Worm (Caenorhabditis elegans) whole organism, late embryonic: ENCODE measurements around the gene E02H1.6.

Source experiments
- F13H6.1 ChIP-seq: sonication (generic microtip); optimal IDR thresholded peaks from 2 replicates; lab custom pipeline; 2016; ENCODE audit warnings: missing genetic modification characterization, missing compliant biosample characterization
- K02D7.2 ChIP-seq: sonication (generic microtip); optimal IDR thresholded peaks from 2 replicates; lab custom pipeline; 2017; ENCODE audit warnings: mild to moderate bottlenecking, missing genetic modification characterization, missing compliant biosample characterization
- K09A11.1 ChIP-seq: sonication (generic microtip); optimal IDR thresholded peaks from 2 replicates; lab custom pipeline; 2017; ENCODE audit warnings: antibody characterized with exemption, mild to moderate bottlenecking, missing genetic modification characterization, missing compliant biosample characterization; ENCODE audit not compliant: insufficient read depth
- T23F11.4 ChIP-seq: fragments of 200-800 bp; sonication (Bioruptor generic); optimal IDR thresholded peaks from 2 replicates; lab custom pipeline; 2018; ENCODE audit warnings: mild to moderate bottlenecking, missing genetic modification characterization, missing compliant biosample characterization
- Y22D7AL.16 ChIP-seq: sonication (generic microtip); optimal IDR thresholded peaks from 2 replicates; lab custom pipeline; 2016; ENCODE audit warnings: missing genetic modification characterization, missing compliant biosample characterization
- ahr-1 ChIP-seq: sonication (generic microtip); optimal IDR thresholded peaks from 2 replicates; lab custom pipeline; 2016; ENCODE audit warnings: missing genetic modification characterization, missing compliant biosample characterization
- ama-1 ChIP-seq: fragments of 150-350 bp; optimal IDR thresholded peaks from 2 replicates; lab custom pipeline; 2014
- ceh-18 ChIP-seq: sonication (generic microtip); optimal IDR thresholded peaks from 2 replicates; lab custom pipeline; 2016; ENCODE audit warnings: missing genetic modification characterization, missing compliant biosample characterization
- ceh-19 ChIP-seq: fragments of 200-800 bp; sonication (Bioruptor generic); optimal IDR thresholded peaks from 2 replicates; lab custom pipeline; 2018; ENCODE audit warnings: mild to moderate bottlenecking, missing genetic modification characterization, missing compliant biosample characterization
- ceh-2 ChIP-seq: sonication (generic microtip); optimal IDR thresholded peaks from 2 replicates; lab custom pipeline; 2016; ENCODE audit warnings: missing genotype, missing genetic modification characterization, missing compliant biosample characterization
- ceh-31 ChIP-seq: sonication (generic microtip); optimal IDR thresholded peaks from 2 replicates; lab custom pipeline; 2016; ENCODE audit warnings: missing genetic modification characterization, missing compliant biosample characterization
- ceh-34 ChIP-seq: sonication (generic microtip); optimal IDR thresholded peaks from 2 replicates; lab custom pipeline; 2016; ENCODE audit warnings: mild to moderate bottlenecking, missing genetic modification characterization, missing compliant biosample characterization
- ceh-9 ChIP-seq: sonication (generic microtip); optimal IDR thresholded peaks from 2 replicates; lab custom pipeline; 2016; ENCODE audit warnings: mild to moderate bottlenecking, missing genetic modification characterization, inconsistent platforms, missing compliant biosample characterization
- dmd-4 ChIP-seq: sonication (generic microtip); optimal IDR thresholded peaks from 2 replicates; lab custom pipeline; 2016; ENCODE audit warnings: borderline replicate concordance, missing genetic modification characterization, missing compliant biosample characterization
- elt-2 ChIP-seq: sonication (generic microtip); optimal IDR thresholded peaks from 2 replicates; lab custom pipeline; 2016; ENCODE audit warnings: missing genetic modification reagents, missing genetic modification characterization, missing compliant biosample characterization
- elt-4 ChIP-seq: sonication (generic microtip); optimal IDR thresholded peaks from 2 replicates; lab custom pipeline; 2016; ENCODE audit warnings: missing genetic modification characterization, missing compliant biosample characterization
- ets-4 ChIP-seq: sonication (generic microtip); optimal IDR thresholded peaks from 2 replicates; lab custom pipeline; 2016; ENCODE audit warnings: missing genetic modification characterization, missing compliant biosample characterization
- eyg-1 ChIP-seq: sonication (generic microtip); optimal IDR thresholded peaks from 2 replicates; lab custom pipeline; 2016; ENCODE audit warnings: missing genotype, missing genetic modification characterization, missing compliant biosample characterization
- fkh-6 ChIP-seq: sonication (generic microtip); optimal IDR thresholded peaks from 2 replicates; lab custom pipeline; 2016; ENCODE audit warnings: missing genetic modification characterization, missing compliant biosample characterization
- gmeb-2 ChIP-seq: sonication (generic microtip); optimal IDR thresholded peaks from 2 replicates; lab custom pipeline; 2016; ENCODE audit warnings: missing genetic modification characterization, inconsistent platforms, missing compliant biosample characterization
- hlh-6 ChIP-seq: sonication (generic microtip); optimal IDR thresholded peaks from 2 replicates; lab custom pipeline; 2016; ENCODE audit warnings: missing genotype, missing genetic modification characterization, missing compliant biosample characterization
- lin-11 ChIP-seq: fragments of 200-800 bp; sonication (Bioruptor generic); optimal IDR thresholded peaks from 2 replicates; lab custom pipeline; 2018; ENCODE audit warnings: mild to moderate bottlenecking, missing genetic modification characterization, missing compliant biosample characterization
- madf-2 ChIP-seq: sonication (generic microtip); optimal IDR thresholded peaks from 2 replicates; lab custom pipeline; 2017; ENCODE audit warnings: missing genetic modification characterization, missing compliant biosample characterization
- mec-3 ChIP-seq: sonication (generic microtip); optimal IDR thresholded peaks from 2 replicates; lab custom pipeline; 2016; ENCODE audit warnings: borderline replicate concordance, missing genetic modification characterization, missing compliant biosample characterization
- nfya-1 ChIP-seq: sonication (generic microtip); optimal IDR thresholded peaks from 2 replicates; lab custom pipeline; 2017; ENCODE audit warnings: missing genetic modification characterization, mild to moderate bottlenecking, missing compliant biosample characterization, antibody characterized with exemption, moderate library complexity
- nhr-11 ChIP-seq: fragments of 150-350 bp; optimal IDR thresholded peaks from 2 replicates; lab custom pipeline; 2014; ENCODE audit warnings: missing biosample characterization, missing genetic modification characterization
- npax-4 ChIP-seq: sonication (generic microtip); optimal IDR thresholded peaks from 2 replicates; lab custom pipeline; 2016; ENCODE audit warnings: missing genetic modification characterization, missing compliant biosample characterization
- odd-2 ChIP-seq: sonication (generic microtip); optimal IDR thresholded peaks from 2 replicates; lab custom pipeline; 2017; ENCODE audit warnings: antibody characterized with exemption, mild to moderate bottlenecking, missing genetic modification characterization, missing compliant biosample characterization
- pag-3 ChIP-seq: sonication (generic microtip); optimal IDR thresholded peaks from 2 replicates; lab custom pipeline; 2016; ENCODE audit warnings: missing compliant biosample characterization, missing genetic modification characterization, borderline replicate concordance
- pax-1 ChIP-seq: fragments of 150-350 bp; optimal IDR thresholded peaks from 2 replicates; lab custom pipeline; 2014; ENCODE audit warnings: missing biosample characterization, missing genetic modification characterization
- pha-2 ChIP-seq: sonication (generic microtip); optimal IDR thresholded peaks from 2 replicates; lab custom pipeline; 2017; ENCODE audit warnings: mild to moderate bottlenecking, missing genetic modification characterization, missing compliant biosample characterization
- pha-4 ChIP-seq: fragments of 150-350 bp; optimal IDR thresholded peaks from 2 replicates; lab custom pipeline; 2018; ENCODE audit warnings: missing biosample characterization, missing genetic modification reagents, missing genetic modification characterization
- pros-1 ChIP-seq: fragments of 150-350 bp; optimal IDR thresholded peaks from 2 replicates; lab custom pipeline; 2014; ENCODE audit warnings: missing biosample characterization, missing genetic modification reagents, missing genetic modification characterization
- ref-2 ChIP-seq: sonication (generic microtip); optimal IDR thresholded peaks from 2 replicates; lab custom pipeline; 2016; ENCODE audit warnings: missing genetic modification characterization, missing compliant biosample characterization
- rnt-1 ChIP-seq: sonication (generic microtip); optimal IDR thresholded peaks from 2 replicates; lab custom pipeline; 2016; ENCODE audit warnings: missing genetic modification characterization, missing compliant biosample characterization
- sdc-2 ChIP-seq: sonication (generic microtip); optimal IDR thresholded peaks from 2 replicates; lab custom pipeline; 2016; ENCODE audit warnings: missing genotype, missing genetic modification characterization, missing compliant biosample characterization
- sox-2 ChIP-seq: fragments of 200-800 bp; sonication (Bioruptor generic); IDR thresholded peaks from 2 replicates; pipeline ENCODE4 v1.3.6; 2022; ENCODE audit warnings: missing genetic modification reagents, missing genetic modification characterization, missing compliant biosample characterization
- sox-4 ChIP-seq: sonication (generic microtip); optimal IDR thresholded peaks from 2 replicates; lab custom pipeline; 2017; ENCODE audit warnings: mild to moderate bottlenecking, missing genetic modification characterization, inconsistent platforms, missing compliant biosample characterization
- syd-9 ChIP-seq: sonication (generic microtip); optimal IDR thresholded peaks from 2 replicates; lab custom pipeline; 2016; ENCODE audit warnings: mild to moderate bottlenecking, missing genetic modification characterization, moderate library complexity, missing compliant biosample characterization
- tbx-7 ChIP-seq: sonication (generic microtip); optimal IDR thresholded peaks from 2 replicates; lab custom pipeline; 2016; ENCODE audit warnings: missing genotype, missing genetic modification characterization, missing compliant biosample characterization
- ttx-3 ChIP-seq: sonication (generic microtip); optimal IDR thresholded peaks from 2 replicates; lab custom pipeline; 2016; ENCODE audit warnings: missing genetic modification reagents, missing genetic modification characterization, missing compliant biosample characterization
- unc-3 ChIP-seq, 2 experiments: fragments of 200-800 bp in 1 of 2; sonication (Bioruptor generic) in 1 of 2; sonication (generic microtip) in 1 of 2; conservative IDR thresholded peaks in 1 of 2; optimal IDR thresholded peaks in 1 of 2; 2 replicates each; pipeline versions ENCODE4 v1.3.6 to Lab custom; 2016 to 2022; ENCODE audit warnings: missing compliant biosample characterization in 2 of 2, missing genetic modification characterization in 2 of 2, missing genetic modification reagents in 1 of 2
- unc-55 ChIP-seq: sonication (generic microtip); optimal IDR thresholded peaks from 2 replicates; lab custom pipeline; 2017; ENCODE audit warnings: missing biosample characterization, missing genetic modification reagents, missing genetic modification characterization
- ztf-16 ChIP-seq: sonication (generic microtip); optimal IDR thresholded peaks from 2 replicates; lab custom pipeline; 2017; ENCODE audit warnings: missing genetic modification characterization, missing compliant biosample characterization

Gene E02H1.6

ce11 chrII:9577630-9578029 lies 18.9 kb upstream of the E02H1.6 start:
- TF ChIP-seq sox-2 (no peak), fkh-6 (tag; lab: Kevin White, UChicago) (no peak), ceh-19 (GFP tag; lab: Kevin White, UChicago) (peak; percentile 85), ceh-34 (tag; lab: Kevin White, UChicago) (peak; percentile 98)
- TF ChIP-seq, all 69 proteins: peak for 2

- no peak for TF ChIP-seq sox-4
Measured at ce11 chrII:9583461-9583860, 13.0 kb upstream of the E02H1.6 start, which contains the start of gene wee-1.1. TSS of gene wee-1.1 (minus strand) at chrII:9583561.

- no peak for TF ChIP-seq K09A11.1
- peak; percentile 52 for TF ChIP-seq elt-2
- TF ChIP-seq, all 69 proteins: peak for 1
Measured at ce11 chrII:9586734-9587209, 9.7 kb upstream of the E02H1.6 start, which contains the start of gene ugt-58. TSS of gene ugt-58 (minus strand) at chrII:9586784.

ce11 chrII:9589667-9590066 lies 6.8 kb upstream of the E02H1.6 start, which contains the start of gene eral-1:
TSS of gene eral-1 (minus strand) at chrII:9589767.
- TF ChIP-seq ama-1 (lab: Kevin White, UChicago), result no peak
- no peak for TF ChIP-seq gmeb-2 (tag; lab: Kevin White, UChicago)
- TF ChIP-seq ceh-9 (tag; lab: Kevin White, UChicago), result no peak
- TF ChIP-seq pros-1 (tag; lab: Kevin White, UChicago), result no peak
- TF ChIP-seq ttx-3 (tag; lab: Kevin White, UChicago), result no peak
- no peak for TF ChIP-seq pha-4
- TF ChIP-seq pax-1 (tag; lab: Kevin White, UChicago), result no peak
- no peak for TF ChIP-seq nfya-1 (tag; lab: Kevin White, UChicago)
- TF ChIP-seq ahr-1 (tag; lab: Kevin White, UChicago), result no peak
- TF ChIP-seq K02D7.2 (tag; lab: Kevin White, UChicago), result no peak
- TF ChIP-seq nhr-11 (tag; lab: Kevin White, UChicago), result no peak

ce11 chrII:9591071-9591470 lies 5.4 kb upstream of the E02H1.6 start, which contains the start of the genes E02H1.1 and tag-124:
TSS of gene E02H1.1 (minus strand) at chrII:9591164.
TSS of gene tag-124 (plus strand) at chrII:9591292.
- no peak for TF ChIP-seq syd-9 (tag; lab: Kevin White, UChicago)
- TF ChIP-seq npax-4 (tag; lab: Kevin White, UChicago), result no peak
- TF ChIP-seq ceh-2 (tag; lab: Kevin White, UChicago), result peak; percentile 93
- no peak for TF ChIP-seq lin-11 (tag; lab: Kevin White, UChicago)
- no peak for TF ChIP-seq dmd-4 (tag; lab: Kevin White, UChicago)
- peak; percentile 58 for TF ChIP-seq rnt-1
- peak; percentile 45 for TF ChIP-seq fkh-6 (tag; lab: Kevin White, UChicago)
- TF ChIP-seq Y22D7AL.16 (tag; lab: Kevin White, UChicago), result no peak
- TF ChIP-seq ceh-34 (tag; lab: Kevin White, UChicago), result peak; percentile 18
- peak; percentile 32 for TF ChIP-seq sdc-2
- TF ChIP-seq ceh-31, result peak; percentile 92
- TF ChIP-seq madf-2, result no peak
- TF ChIP-seq elt-4 (tag; lab: Kevin White, UChicago), result no peak
- peak; percentile 30 for TF ChIP-seq mec-3 (tag; lab: Kevin White, UChicago)
- peak; percentile 74 for TF ChIP-seq hlh-6 (tag; lab: Kevin White, UChicago)
- TF ChIP-seq ref-2 (tag; lab: Kevin White, UChicago), result peak; percentile 81
- peak; percentile 48 for TF ChIP-seq ahr-1 (tag; lab: Kevin White, UChicago)
- no peak for TF ChIP-seq unc-3 (GFP tag; conservative IDR thresholded peaks at IDR 0.05; lab: Robert Waterston, UW)
- no peak for TF ChIP-seq unc-3 (tag; optimal IDR thresholded peaks at IDR 0.05; lab: Kevin White, UChicago)
- TF ChIP-seq ceh-18 (tag; lab: Kevin White, UChicago), result no peak
- no peak for TF ChIP-seq pag-3 (tag; lab: Kevin White, UChicago)
- TF ChIP-seq F13H6.1 (tag; lab: Kevin White, UChicago), result peak; percentile 52
- peak; percentile 92 for TF ChIP-seq tbx-7 (tag; lab: Kevin White, UChicago)
- TF ChIP-seq odd-2, result no peak
- no peak for TF ChIP-seq unc-55 (GFP tag; lab: Kevin White, UChicago)
- TF ChIP-seq ztf-16 (tag; lab: Kevin White, UChicago), result no peak
- TF ChIP-seq ets-4 (tag; lab: Kevin White, UChicago), result peak; percentile 89
- no peak for TF ChIP-seq pha-2
- no peak for TF ChIP-seq gmeb-2 (tag; lab: Kevin White, UChicago)
- no peak for TF ChIP-seq K09A11.1
- TF ChIP-seq T23F11.4 (GFP tag; lab: Kevin White, UChicago), result no peak
- TF ChIP-seq eyg-1 (tag; lab: Kevin White, UChicago), result peak; percentile 1
- no peak for TF ChIP-seq ama-1 (lab: Kevin White, UChicago)
